Fruit fly (Drosophila melanogaster) Kc167 (cell line): Measurements from ENCODE around the gene Atx2.
A peak's percentile ranks its signal among the peaks of the same experiment; 100 is the strongest.

Experiments
- Myc ChIP-seq: fragments of >200 bp; optimal IDR thresholded peaks from 2 replicates; lab custom pipeline; 2017; ENCODE audit warnings: missing external identifiers
- Sin3A ChIP-seq: fragments of >200 bp; optimal IDR thresholded peaks from 2 replicates; lab custom pipeline; 2018; ENCODE audit warnings: missing external identifiers
- h ChIP-seq: fragments of >200 bp; optimal IDR thresholded peaks from 3 replicates; lab custom pipeline; 2018; ENCODE audit warnings: missing external identifiers
- insv ChIP-seq: fragments of >200 bp; optimal IDR thresholded peaks from 3 replicates; lab custom pipeline; 2018; ENCODE audit warnings: missing external identifiers
- psq ChIP-seq: fragments of >200 bp; optimal IDR thresholded peaks from 2 replicates; lab custom pipeline; 2017; ENCODE audit warnings: missing external identifiers
- ttk ChIP-seq: sonication (Bioruptor generic); optimal IDR thresholded peaks from 2 replicates; lab custom pipeline; 2017; ENCODE audit warnings: missing external identifiers

DNA sequence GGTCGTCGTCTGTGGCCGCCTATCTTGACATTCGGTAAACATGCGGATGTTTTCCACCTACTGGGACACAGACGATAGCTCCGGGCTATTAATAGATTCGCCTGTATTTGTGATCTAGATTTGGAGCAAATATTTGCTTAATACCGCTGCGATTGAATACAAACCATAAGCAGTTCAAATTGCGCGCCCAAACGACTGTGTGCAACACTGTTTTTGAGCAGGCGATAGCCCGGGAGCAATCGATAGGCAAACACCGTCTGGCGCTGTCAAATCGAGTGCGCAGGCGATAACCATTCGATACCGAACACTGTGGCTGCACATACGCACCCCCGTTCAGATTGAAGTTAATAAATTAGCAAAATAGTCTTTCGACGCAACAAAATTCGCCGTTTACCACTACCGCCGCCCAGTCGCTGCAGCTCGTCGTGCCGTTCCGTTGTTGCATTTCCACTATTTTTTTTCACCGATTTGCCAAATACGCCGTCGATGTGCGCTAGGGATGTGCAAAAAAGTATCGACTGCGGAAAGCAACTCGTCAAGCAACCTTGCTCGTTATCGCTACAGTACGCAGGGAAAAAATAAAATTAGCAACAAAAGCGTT lies at the start of gene Atx2:
- peak; percentile 90 for TF ChIP-seq psq (lab: Kevin White, UChicago)
- no peak for TF ChIP-seq Sin3A
- no peak for TF ChIP-seq ttk
- TF ChIP-seq insv: no peak
- no peak for TF ChIP-seq h
- no peak for TF ChIP-seq Myc (lab: Kevin White, UChicago)
